Fruit fly (Drosophila melanogaster) whole organism, wandering third instar larva: ENCODE data around the gene CG7970.

ENCODE experiments used
- Dfd ChIP-seq: fragments of >200 bp; optimal IDR thresholded peaks from 2 replicates; lab custom pipeline; 2017; ENCODE audit warnings: missing biosample characterization, missing genetic modification characterization
- GATAd ChIP-seq: sonication (Bioruptor generic); optimal IDR thresholded peaks from 2 replicates; lab custom pipeline; 2016; ENCODE audit warnings: missing biosample characterization, missing genetic modification characterization
- Hr78 ChIP-seq: fragments of >200 bp; optimal IDR thresholded peaks from 2 replicates; lab custom pipeline; 2017; ENCODE audit warnings: missing biosample characterization, missing genetic modification characterization
- Vsx2 ChIP-seq: fragments of 200-300, 225-300 bp; sonication (Bioruptor generic); optimal IDR thresholded peaks from 2 replicates; lab custom pipeline; 2018; ENCODE audit warnings: missing biosample characterization, missing genetic modification characterization; ENCODE audit not compliant: partially characterized antibody
- br ChIP-seq: fragments of 200-800 bp; sonication (Bioruptor generic); optimal IDR thresholded peaks from 2 replicates; lab custom pipeline; 2016; ENCODE audit warnings: missing biosample characterization, missing genetic modification characterization
- dmrt93B ChIP-seq: fragments of 200-800 bp; sonication (Bioruptor generic); optimal IDR thresholded peaks from 2 replicates; lab custom pipeline; 2018; ENCODE audit warnings: missing biosample characterization, mild to moderate bottlenecking, missing genetic modification characterization
- foxo ChIP-seq, 2 experiments: fragments of 200-800 bp; sonication (Bioruptor generic); optimal IDR thresholded peaks; 2 replicates in 1 of 2; 3 replicates in 1 of 2; lab custom pipeline; 2016 to 2017; ENCODE audit warnings: missing biosample characterization in 2 of 2, missing genetic modification characterization in 2 of 2
- jim ChIP-seq: fragments of 175-275, 200-325 bp; sonication (Bioruptor generic); optimal IDR thresholded peaks from 2 replicates; lab custom pipeline; 2016; ENCODE audit warnings: missing biosample characterization, mild to moderate bottlenecking, missing genetic modification characterization
- pan ChIP-seq: fragments of >200 bp; optimal IDR thresholded peaks from 2 replicates; lab custom pipeline; 2017
- psq ChIP-seq: fragments of 200-800 bp; sonication (Bioruptor generic); optimal IDR thresholded peaks from 3 replicates; lab custom pipeline; 2017; ENCODE audit warnings: missing biosample characterization, mild to moderate bottlenecking, missing genetic modification characterization, moderate library complexity
- rgr ChIP-seq: fragments of 200-800 bp; sonication (Bioruptor generic); optimal IDR thresholded peaks from 3 replicates; lab custom pipeline; 2016; ENCODE audit warnings: missing biosample characterization, mild to moderate bottlenecking, missing genetic modification characterization
- usp ChIP-seq: fragments of >200 bp; optimal IDR thresholded peaks from 2 replicates; lab custom pipeline; 2017; ENCODE audit warnings: missing biosample characterization, missing genetic modification characterization

dm6 chr3L:1679394-1679793 lies 26.8 kb downstream of the CG7970 start:
- TF ChIP-seq dmrt93B (GFP tag; lab: Kevin White, UChicago): no peak
- no peak for TF ChIP-seq br (GFP tag; lab: Kevin White, UChicago)
- no peak for TF ChIP-seq psq (GFP tag; lab: Kevin White, UChicago)
- no peak for TF ChIP-seq GATAd (GFP tag; lab: Kevin White, UChicago)
- no peak for TF ChIP-seq usp (GFP tag; lab: Kevin White, UChicago)
- no peak for TF ChIP-seq Vsx2 (GFP tag; lab: Kevin White, UChicago)
- TF ChIP-seq rgr (GFP tag; lab: Kevin White, UChicago): no peak
- TF ChIP-seq Hr78 (GFP tag; lab: Kevin White, UChicago): no peak
- peak in 1 of 2 experiments; percentile 0 for TF ChIP-seq foxo (GFP tag; optimal IDR thresholded peaks at IDR 0.05; lab: Kevin White, UChicago)
- no peak for TF ChIP-seq pan (lab: Kevin White, UChicago)
- TF ChIP-seq jim (GFP tag; lab: Kevin White, UChicago): no peak
- TF ChIP-seq Dfd: no peak
